Fruit fly (Drosophila melanogaster) whole organism, embryonic: ENCODE results near the gene CG3198.

ENCODE experiments used
- Atf-2 ChIP-seq: fragments of 200-800 bp; sonication (Bioruptor generic); optimal IDR thresholded peaks from 2 replicates; lab custom pipeline; 2016; ENCODE audit warnings: missing biosample characterization, missing genetic modification characterization
- Blimp-1 ChIP-seq: fragments of 200-800 bp; sonication (Bioruptor generic); optimal IDR thresholded peaks from 3 replicates; lab custom pipeline; 2018; ENCODE audit warnings: missing biosample characterization, missing genetic modification characterization, mild to moderate bottlenecking, moderate library complexity, missing genetic modification reagents
- CG10565 ChIP-seq: fragments of 200-800 bp; sonication (Bioruptor generic); optimal IDR thresholded peaks from 3 replicates; lab custom pipeline; 2016; ENCODE audit warnings: missing biosample characterization, mild to moderate bottlenecking, missing genetic modification characterization
- CG12299 ChIP-seq: fragments of 200-800 bp; sonication (Bioruptor generic); optimal IDR thresholded peaks from 2 replicates; lab custom pipeline; 2018; ENCODE audit warnings: missing biosample characterization, mild to moderate bottlenecking, missing genetic modification characterization
- CG13424 ChIP-seq: fragments of 200-800 bp; sonication (Bioruptor generic); optimal IDR thresholded peaks from 2 replicates; lab custom pipeline; 2019; ENCODE audit warnings: missing biosample characterization, mild to moderate bottlenecking, missing genetic modification characterization, moderate library complexity
- CG14667 ChIP-seq: fragments of 200-800 bp; sonication (Bioruptor generic); IDR thresholded peaks from 2 replicates; pipeline ENCODE4 v1.3.6; 2022; ENCODE audit warnings: missing biosample characterization, missing genetic modification characterization
- CG15011 ChIP-seq: fragments of 200-800 bp; sonication (Bioruptor generic); optimal IDR thresholded peaks from 3 replicates; lab custom pipeline; 2018; ENCODE audit warnings: missing biosample characterization, mild to moderate bottlenecking, missing genetic modification characterization
- CG16813 ChIP-seq: fragments of 200-800 bp; sonication (Bioruptor generic); IDR thresholded peaks from 3 replicates; pipeline ENCODE4 v1.3.6; 2022; ENCODE audit warnings: missing biosample characterization, missing genetic modification characterization; ENCODE audit not compliant: partially characterized antibody
- CG16815 ChIP-seq: fragments of 200-800 bp; sonication (Bioruptor generic); optimal IDR thresholded peaks from 3 replicates; lab custom pipeline; 2017; ENCODE audit warnings: missing biosample characterization, mild to moderate bottlenecking, missing genetic modification characterization
- CG17568 ChIP-seq: fragments of 200-800 bp; sonication (Bioruptor generic); optimal IDR thresholded peaks from 2 replicates; lab custom pipeline; 2018; ENCODE audit warnings: missing biosample characterization, mild to moderate bottlenecking, missing genetic modification characterization, moderate library complexity
- CG2678 ChIP-seq: fragments of 200-800 bp; sonication (Bioruptor generic); optimal IDR thresholded peaks from 3 replicates; lab custom pipeline; 2019; ENCODE audit warnings: missing biosample characterization, mild to moderate bottlenecking, missing genetic modification characterization, moderate library complexity
- CG2889 ChIP-seq: fragments of 200-800 bp; sonication (Bioruptor generic); IDR thresholded peaks from 3 replicates; pipeline ENCODE4 v1.3.6; 2022; ENCODE audit warnings: missing biosample characterization, missing genetic modification characterization
- CG34376 ChIP-seq: fragments of 200-800 bp; sonication (Bioruptor generic); optimal IDR thresholded peaks from 2 replicates; lab custom pipeline; 2018; ENCODE audit warnings: missing biosample characterization, mild to moderate bottlenecking, missing genetic modification characterization
- CG43689 ChIP-seq: fragments of 200-800 bp; sonication (Bioruptor generic); IDR thresholded peaks from 2 replicates; pipeline ENCODE4 v1.3.6; 2022; ENCODE audit warnings: missing biosample characterization, missing genetic modification characterization
- CG8765 ChIP-seq: fragments of 200-800 bp; sonication (Bioruptor generic); IDR thresholded peaks from 2 replicates; pipeline ENCODE4 v1.3.6; 2022; ENCODE audit warnings: missing biosample characterization, missing genetic modification characterization
- CkIIα-i1 ChIP-seq: fragments of 200-800 bp; sonication (Bioruptor generic); IDR thresholded peaks from 2 replicates; pipeline ENCODE4 v1.3.6; 2022; ENCODE audit warnings: missing biosample characterization, missing genetic modification characterization
- Dfd ChIP-seq, 2 experiments: fragments of >200 bp; optimal IDR thresholded peaks; 2 replicates each; lab custom pipeline; 2017; ENCODE audit warnings: missing biosample characterization in 2 of 2, missing genetic modification characterization in 2 of 2
- Ets97D ChIP-seq: fragments of 200-800 bp; sonication (Bioruptor generic); optimal IDR thresholded peaks from 3 replicates; lab custom pipeline; 2016; ENCODE audit warnings: missing biosample characterization, missing genetic modification characterization
- HLH3B ChIP-seq: fragments of 200-800 bp; sonication (Bioruptor generic); IDR thresholded peaks from 2 replicates; pipeline ENCODE4 v1.3.6; 2022; ENCODE audit warnings: missing biosample characterization, missing genetic modification characterization
- HmgZ ChIP-seq: fragments of 200-800 bp; sonication (Bioruptor generic); optimal IDR thresholded peaks from 2 replicates; lab custom pipeline; 2018; ENCODE audit warnings: missing biosample characterization, mild to moderate bottlenecking, missing genetic modification characterization
- Lpt ChIP-seq: fragments of >200 bp; optimal IDR thresholded peaks from 2 replicates; lab custom pipeline; 2018; ENCODE audit warnings: missing biosample characterization, missing genetic modification characterization
- NC2β ChIP-seq: fragments of 200-800 bp; sonication (Bioruptor generic); optimal IDR thresholded peaks from 2 replicates; lab custom pipeline; 2016; ENCODE audit warnings: missing biosample characterization, missing genetic modification characterization
- Spps ChIP-seq: fragments of 200-800 bp; sonication (Bioruptor generic); optimal IDR thresholded peaks from 2 replicates; lab custom pipeline; 2018; ENCODE audit warnings: missing biosample characterization, mild to moderate bottlenecking, missing genetic modification characterization
- Xrp1 ChIP-seq: fragments of 200-800 bp; sonication (Bioruptor generic); IDR thresholded peaks from 2 replicates; pipeline ENCODE4 v1.3.6; 2022; ENCODE audit warnings: missing biosample characterization, missing genetic modification characterization
- chn ChIP-seq: fragments of 200-800 bp; sonication (Bioruptor generic); optimal IDR thresholded peaks from 2 replicates; lab custom pipeline; 2016; ENCODE audit warnings: missing biosample characterization, missing genetic modification characterization
- ems ChIP-seq: fragments of 200-800 bp; sonication (Bioruptor generic); optimal IDR thresholded peaks from 3 replicates; lab custom pipeline; 2016; ENCODE audit warnings: missing biosample characterization, missing genetic modification characterization
- ewg ChIP-seq: fragments of 200-800 bp; sonication (Bioruptor generic); optimal IDR thresholded peaks from 3 replicates; lab custom pipeline; 2017; ENCODE audit warnings: mild to moderate bottlenecking, missing biosample characterization, missing genetic modification reagents, missing genetic modification characterization
- ftz-f1 ChIP-seq: fragments of 200-800 bp; sonication (Bioruptor generic); optimal IDR thresholded peaks from 2 replicates; lab custom pipeline; 2016; ENCODE audit warnings: missing biosample characterization, missing genetic modification characterization
- gce ChIP-seq: fragments of 200-800 bp; sonication (Bioruptor generic); IDR thresholded peaks from 3 replicates; pipeline ENCODE4 v1.3.6; 2022; ENCODE audit warnings: missing biosample characterization, missing genetic modification characterization
- hb ChIP-seq: fragments of 200-800 bp; sonication (Bioruptor generic); IDR thresholded peaks from 3 replicates; pipeline ENCODE4 v1.3.6; 2022; ENCODE audit warnings: missing biosample characterization, missing genetic modification characterization; ENCODE audit not compliant: partially characterized antibody
- her ChIP-seq: fragments of 200-800 bp; sonication (Bioruptor generic); optimal IDR thresholded peaks from 2 replicates; lab custom pipeline; 2016; ENCODE audit warnings: missing biosample characterization, missing genetic modification characterization
- hkb ChIP-seq, 2 experiments: fragments of 200-800 bp in 1 of 2; fragments of >200 bp in 1 of 2; sonication (Bioruptor generic) in 1 of 2; IDR thresholded peaks in 1 of 2; optimal IDR thresholded peaks in 1 of 2; 2 replicates each; pipeline versions ENCODE4 v1.3.6 to Lab custom; 2017 to 2022; ENCODE audit warnings: missing biosample characterization in 1 of 2, missing genetic modification characterization in 1 of 2
- lbe ChIP-seq: fragments of 200-800 bp; sonication (Bioruptor generic); optimal IDR thresholded peaks from 2 replicates; lab custom pipeline; 2016; ENCODE audit warnings: missing biosample characterization, mild to moderate bottlenecking, missing genetic modification characterization
- oc ChIP-seq: fragments of 200-800 bp; sonication (Bioruptor generic); optimal IDR thresholded peaks from 2 replicates; lab custom pipeline; 2018; ENCODE audit warnings: missing biosample characterization, mild to moderate bottlenecking, missing genetic modification characterization, moderate library complexity
- onecut ChIP-seq: fragments of 200-800 bp; sonication (Bioruptor generic); IDR thresholded peaks from 2 replicates; pipeline ENCODE4 v1.3.6; 2022; ENCODE audit warnings: missing biosample characterization, missing genetic modification characterization
- otp ChIP-seq: fragments of 200-800 bp; sonication (Bioruptor generic); IDR thresholded peaks from 3 replicates; pipeline ENCODE4, ENCODE4 v1.3.6; 2022; ENCODE audit warnings: missing biosample characterization, missing genetic modification characterization
- pan ChIP-seq, 4 experiments: fragments of >200 bp in 3 of 4; fragments of 200-800 bp in 1 of 4; sonication (Bioruptor generic) in 1 of 4; optimal IDR thresholded peaks in 3 of 4; IDR thresholded peaks in 1 of 4; 2 replicates each; pipeline versions ENCODE4 v1.3.6 to Lab custom; 2017 to 2022; ENCODE audit warnings: missing biosample characterization in 2 of 4, missing genetic modification characterization in 2 of 4, mixed read lengths in 1 of 4
- pfk ChIP-seq: fragments of 200-800 bp; sonication (Bioruptor generic); optimal IDR thresholded peaks from 2 replicates; lab custom pipeline; 2018; ENCODE audit warnings: missing biosample characterization, mild to moderate bottlenecking, missing genetic modification characterization, moderate library complexity
- pros ChIP-seq: fragments of 200-800 bp; sonication (Bioruptor generic); optimal IDR thresholded peaks from 3 replicates; lab custom pipeline; 2019; ENCODE audit warnings: missing biosample characterization, mild to moderate bottlenecking, missing genetic modification characterization, moderate library complexity
- ranshi ChIP-seq: fragments of 200-800 bp; sonication (Bioruptor generic); IDR thresholded peaks from 2 replicates; pipeline ENCODE4 v1.3.6; 2022; ENCODE audit warnings: missing biosample characterization, missing genetic modification characterization
- salm ChIP-seq: fragments of 200-800 bp; sonication (Bioruptor generic); optimal IDR thresholded peaks from 2 replicates; lab custom pipeline; 2018; ENCODE audit warnings: missing biosample characterization, mild to moderate bottlenecking, missing genetic modification characterization
- seq ChIP-seq: fragments of 200-800 bp; sonication (Bioruptor generic); IDR thresholded peaks from 2 replicates; pipeline ENCODE4 v1.3.6; 2022; ENCODE audit warnings: missing biosample characterization, missing genetic modification characterization
- tgo ChIP-seq: fragments of 200-800 bp; sonication (Bioruptor generic); IDR thresholded peaks from 3 replicates; pipeline ENCODE4 v1.3.6; 2022; ENCODE audit warnings: missing biosample characterization, missing genetic modification characterization
- tin ChIP-seq: fragments of 200-800 bp; sonication (Bioruptor generic); optimal IDR thresholded peaks from 3 replicates; lab custom pipeline; 2016; ENCODE audit warnings: missing biosample characterization, missing genetic modification characterization
- twi ChIP-seq: fragments of 200-800 bp; optimal IDR thresholded peaks from 2 replicates; lab custom pipeline; 2019; ENCODE audit warnings: missing biosample characterization, mild to moderate bottlenecking, missing genetic modification characterization, moderate library complexity
- vfl ChIP-seq: fragments of 200-800 bp; sonication (Bioruptor generic); optimal IDR thresholded peaks from 2 replicates; lab custom pipeline; 2016; ENCODE audit warnings: missing biosample characterization, missing genetic modification characterization
- wek ChIP-seq: fragments of 200-800 bp; sonication (Bioruptor generic); optimal IDR thresholded peaks from 3 replicates; lab custom pipeline; 2018; ENCODE audit warnings: missing biosample characterization, mild to moderate bottlenecking, missing genetic modification characterization, moderate library complexity
- zfh1 ChIP-seq: fragments of 200-800 bp; sonication (Bioruptor generic); IDR thresholded peaks from 3 replicates; pipeline ENCODE4 v1.3.6; 2022; ENCODE audit warnings: missing biosample characterization, missing genetic modification characterization

The CG3198 gene

DNA sequence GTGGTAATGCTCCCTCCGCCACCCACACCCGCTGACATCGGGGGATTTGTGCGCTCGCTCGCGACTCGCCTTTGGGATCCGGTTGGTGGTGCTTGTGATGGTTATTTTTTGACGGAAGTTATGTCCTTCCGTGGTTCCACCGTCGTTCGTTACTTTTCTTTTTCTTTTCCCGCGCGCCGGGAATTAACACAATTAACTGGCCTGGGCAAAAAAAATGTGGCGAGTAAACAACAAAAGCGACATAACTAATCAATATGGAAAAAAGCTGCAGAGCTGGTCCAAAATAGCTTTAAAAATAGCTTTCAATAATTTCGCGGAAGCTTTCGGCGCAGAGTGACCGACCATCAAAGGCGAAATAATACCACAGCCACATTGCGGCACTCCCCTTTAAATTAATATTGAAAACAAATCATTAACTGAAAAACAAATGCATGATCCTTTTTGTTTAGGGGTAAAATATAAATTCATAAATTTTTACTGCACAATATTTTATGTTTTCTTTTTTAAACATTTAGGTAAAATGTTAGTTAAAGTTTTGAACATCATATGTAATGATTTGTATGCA is 24.6 kb upstream of the CG3198 start, which contains the start of gene CG14440 (continued):
- TF ChIP-seq Xrp1 (GFP tag; lab: Robert Waterston, UW) (0 out of 2 replicates have a peak, but pooled peaks have one; percentile 7), seq (GFP tag; lab: Robert Waterston, UW) (peak; percentile 35; the same call in 1 of the 2 replicates), ewg (GFP tag; lab: Kevin White, UChicago) (no peak), Ets97D (peak; percentile 4), Spps (no peak), NC2β (GFP tag; lab: Kevin White, UChicago) (no peak), CG2678 (tag; lab: Kevin White, UChicago) (peak; percentile 23), otp (GFP tag; lab: Robert Waterston, UW) (0 out of 3 replicates have a peak, but pooled peaks have one; percentile 43), pfk (GFP tag; lab: Kevin White, UChicago) (no peak), wek (GFP tag; lab: Kevin White, UChicago) (peak; percentile 15), CG34376 (GFP tag; lab: Kevin White, UChicago) (peak; percentile 33), her (GFP tag; lab: Kevin White, UChicago) (no peak), pros (GFP tag; lab: Kevin White, UChicago) (no peak), hkb (optimal IDR thresholded peaks at IDR 0.05; lab: Kevin White, UChicago) (no peak), hkb (GFP tag; IDR thresholded peaks at IDR 0.05; lab: Robert Waterston, UW) (peak; percentile 40; the same call in 1 of the 2 replicates), CG43689 (GFP tag; lab: Robert Waterston, UW) (no peak), CG13424 (tag; lab: Kevin White, UChicago) (no peak), ranshi (GFP tag; lab: Robert Waterston, UW) (no peak), chn (GFP tag; lab: Kevin White, UChicago) (no peak), tgo (GFP tag; lab: Robert Waterston, UW) (no peak), CG14667 (GFP tag; lab: Robert Waterston, UW) (no peak)
- TF ChIP-seq, all 482 proteins: peak for 57

DNA sequence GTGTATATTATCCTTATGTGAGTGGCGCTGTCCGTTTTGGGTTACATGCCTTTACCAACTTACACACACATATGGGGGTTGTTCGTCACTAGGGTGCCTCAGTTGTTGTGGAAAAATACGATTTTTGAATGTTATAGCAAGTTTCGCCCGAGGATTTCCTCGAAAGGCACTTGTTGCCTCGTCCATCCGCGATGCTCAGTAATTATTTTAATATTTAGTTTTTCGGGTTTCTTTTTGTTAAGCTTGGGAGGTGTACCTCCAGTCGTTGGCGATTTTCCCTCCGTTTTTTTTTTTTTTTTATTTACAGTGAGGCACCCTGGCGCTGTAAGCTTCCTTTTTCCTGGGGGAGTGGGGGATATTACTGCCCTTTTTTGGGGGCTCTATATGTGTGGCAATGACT is 22.7 kb upstream of the CG3198 start:
- TF ChIP-seq pan (optimal IDR thresholded peaks at IDR 0.05; lab: Kevin White, UChicago) (no peak), pan (GFP tag; optimal IDR thresholded peaks at IDR 0.05 in 1 of 2, IDR thresholded peaks at IDR 0.05 in 1 of 2) (peak in 1 of 2 experiments; percentile 76), twi (tag; lab: Kevin White, UChicago) (peak; percentile 13), CkIIα-i1 (GFP tag; lab: Robert Waterston, UW) (no peak), oc (tag; lab: Kevin White, UChicago) (no peak), HLH3B (GFP tag; lab: Robert Waterston, UW) (peak; percentile 33; the same call in 1 of the 2 replicates), hb (GFP tag; lab: Robert Waterston, UW) (no peak), Dfd (GFP tag; optimal IDR thresholded peaks at IDR 0.05; lab: Kevin White, UChicago) (no peak), CG16813 (no peak), gce (GFP tag; lab: Robert Waterston, UW) (peak; percentile 24; the same call in 1 of the 3 replicates), tin (GFP tag; lab: Kevin White, UChicago) (peak; percentile 53), Blimp-1 (GFP tag; lab: Kevin White, UChicago) (peak; percentile 63), CG10565 (GFP tag; lab: Kevin White, UChicago) (no peak), CG8765 (GFP tag; lab: Robert Waterston, UW) (0 out of 2 replicates have a peak, but pooled peaks have one; percentile 16), ftz-f1 (GFP tag; lab: Kevin White, UChicago) (no peak), CG12299 (tag; lab: Kevin White, UChicago) (peak; percentile 66), CG17568 (peak; percentile 88), CG2889 (GFP tag; lab: Robert Waterston, UW) (0 out of 3 replicates have a peak, but pooled peaks have one; percentile 7), HmgZ (tag; lab: Kevin White, UChicago) (peak; percentile 59), vfl (GFP tag; lab: Kevin White, UChicago) (peak; percentile 38), onecut (GFP tag; lab: Robert Waterston, UW) (peak; percentile 49; the same call in 1 of the 2 replicates), CG15011 (GFP tag; lab: Kevin White, UChicago) (peak; percentile 20), Lpt (no peak), Atf-2 (peak; percentile 42), zfh1 (GFP tag; lab: Robert Waterston, UW) (peak; percentile 52; the same call in 1 of the 3 replicates), ems (GFP tag; lab: Kevin White, UChicago) (peak; percentile 61), CG16815 (GFP tag; lab: Kevin White, UChicago) (peak; percentile 28), lbe (GFP tag; lab: Kevin White, UChicago) (peak; percentile 7), salm (tag; lab: Kevin White, UChicago) (peak; percentile 45)
